Worm (Caenorhabditis elegans): ENCODE data around the gene W08E12.6.
A peak's percentile ranks its signal among the peaks of the same experiment; 100 is the strongest.
"Not testable (repeated sequence)": the region's sequence is repeated elsewhere in the genome, so short reads cannot be mapped to it uniquely, and the experiment has no call there.

The W08E12.6 gene

DNA sequence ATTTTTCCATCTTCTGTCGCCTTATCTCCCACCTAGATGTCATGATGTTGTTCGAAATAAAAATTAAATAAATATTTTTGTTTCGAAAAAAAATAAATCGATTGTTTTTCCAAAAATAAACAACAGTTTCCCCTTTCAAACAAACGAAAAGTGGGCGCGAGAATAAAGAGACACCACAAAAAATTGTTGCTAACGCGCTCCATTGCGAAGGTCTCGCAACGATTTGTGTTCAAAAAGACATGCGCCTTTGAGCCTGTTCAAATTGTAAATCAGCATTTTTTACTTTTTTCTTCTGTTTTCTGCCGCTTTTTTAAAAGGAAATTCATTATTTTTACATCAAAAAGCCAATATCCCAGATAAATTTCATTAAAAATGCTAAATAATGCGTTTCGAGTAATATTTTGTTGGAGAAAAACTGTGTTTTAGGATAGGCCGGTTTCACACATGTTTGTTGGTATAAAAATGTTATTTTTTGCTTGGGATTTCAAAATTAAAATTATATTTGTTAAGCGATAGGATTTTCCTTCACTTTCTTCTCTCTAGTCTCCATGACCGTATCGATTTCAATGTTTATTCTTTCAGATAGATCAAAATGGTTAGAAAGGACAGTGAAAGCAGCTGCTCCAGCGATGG is 3.7 kb upstream of the W08E12.6 start, which contains the start of gene W08E12.7 (continued):
- peak; percentile 93 for TF ChIP-seq snpc-4 (tag; optimal IDR thresholded peaks at IDR 0.05)
- peak; percentile 81 for TF ChIP-seq skn-1 (tag; optimal IDR thresholded peaks at IDR 0.05)
- TF ChIP-seq lin-39 (tag; optimal IDR thresholded peaks at IDR 0.05), result peak; percentile 80
- TF ChIP-seq ama-1 (optimal IDR thresholded peaks at IDR 0.05), result peak; percentile 88
- TF ChIP-seq nhr-43 (tag; optimal IDR thresholded peaks at IDR 0.05; ENCODE audit: poor library complexity, severe bottlenecking), result peak; percentile 83
- peak; percentile 82 for TF ChIP-seq nhr-11 (tag; optimal IDR thresholded peaks at IDR 0.05)
- TF ChIP-seq mdl-1 (tag; optimal IDR thresholded peaks at IDR 0.05), result peak; percentile 24
- no peak for TF ChIP-seq sea-2 (GFP tag; optimal IDR thresholded peaks at IDR 0.05)
- TF ChIP-seq jun-1 (tag; optimal IDR thresholded peaks at IDR 0.05), result peak; percentile 89
- peak; percentile 5 for TF ChIP-seq egl-27 (tag; optimal IDR thresholded peaks at IDR 0.05)
- no peak for TF ChIP-seq ztf-11 (tag; optimal IDR thresholded peaks at IDR 0.05)

DNA sequence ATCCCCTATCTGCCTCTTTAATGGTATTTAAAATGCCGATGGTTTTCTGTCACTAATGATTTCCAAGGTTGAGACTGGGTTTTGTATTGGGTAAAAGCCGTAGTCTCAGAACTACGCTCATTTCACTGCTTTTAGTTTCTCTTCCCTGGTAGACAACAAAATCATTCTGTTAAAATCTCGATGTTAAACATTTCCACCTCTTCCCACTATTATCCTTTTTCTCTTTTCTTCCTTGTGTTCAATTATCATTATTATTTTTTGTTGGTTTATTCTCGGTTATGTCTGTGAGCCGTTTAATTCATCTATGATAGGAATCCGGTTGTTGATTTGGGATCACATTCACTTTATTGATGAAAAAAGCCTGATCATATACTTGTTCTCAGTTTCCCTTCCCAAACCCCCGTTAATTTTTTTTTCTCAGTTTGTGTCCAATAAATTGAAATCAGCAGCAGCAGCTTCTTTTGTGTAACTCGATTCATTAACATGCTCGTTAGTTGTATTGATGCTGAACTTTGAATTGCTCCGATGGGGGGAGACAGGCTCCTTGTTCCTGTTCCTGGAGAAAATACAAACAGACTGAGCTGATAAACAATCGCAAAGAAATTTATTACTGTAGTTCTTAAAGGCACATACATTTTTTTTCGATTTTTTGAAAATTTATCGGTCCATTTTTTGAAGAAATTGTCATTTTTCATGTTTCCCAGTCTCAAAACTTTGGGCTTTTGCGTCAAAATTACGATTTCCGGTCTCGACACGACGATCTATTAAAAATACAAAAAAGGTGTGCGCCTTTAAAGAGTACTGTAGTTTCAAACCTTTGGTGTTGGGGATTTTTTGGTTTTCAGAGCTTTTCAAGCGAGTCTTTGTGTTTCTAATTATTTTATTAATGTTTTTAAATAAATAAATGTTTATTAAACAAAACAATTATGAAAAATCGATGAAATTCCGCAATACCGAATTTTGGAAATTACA is 1.5 kb upstream of the W08E12.6 start:
- no peak for TF ChIP-seq ztf-4 (tag; optimal IDR thresholded peaks at IDR 0.05)
- TF ChIP-seq ZK546.5 (tag; optimal IDR thresholded peaks at IDR 0.05), result no peak
- no peak for TF ChIP-seq hmg-11 (tag; optimal IDR thresholded peaks at IDR 0.05)
- no peak for TF ChIP-seq tbx-2 (tag; optimal IDR thresholded peaks at IDR 0.05)
- TF ChIP-seq nhr-67 (tag; optimal IDR thresholded peaks at IDR 0.05), result no peak
- TF ChIP-seq egl-5 (tag; optimal IDR thresholded peaks at IDR 0.05), result no peak
- TF ChIP-seq elt-2 (tag; optimal IDR thresholded peaks at IDR 0.05), result no peak
- no peak for TF ChIP-seq ama-1 (optimal IDR thresholded peaks at IDR 0.05)
- no peak for TF ChIP-seq ceh-16 (tag; optimal IDR thresholded peaks at IDR 0.05)
- TF ChIP-seq pqm-1 (tag; optimal IDR thresholded peaks at IDR 0.05), result no peak
- no peak for TF ChIP-seq jun-1 (tag; optimal IDR thresholded peaks at IDR 0.05)

DNA sequence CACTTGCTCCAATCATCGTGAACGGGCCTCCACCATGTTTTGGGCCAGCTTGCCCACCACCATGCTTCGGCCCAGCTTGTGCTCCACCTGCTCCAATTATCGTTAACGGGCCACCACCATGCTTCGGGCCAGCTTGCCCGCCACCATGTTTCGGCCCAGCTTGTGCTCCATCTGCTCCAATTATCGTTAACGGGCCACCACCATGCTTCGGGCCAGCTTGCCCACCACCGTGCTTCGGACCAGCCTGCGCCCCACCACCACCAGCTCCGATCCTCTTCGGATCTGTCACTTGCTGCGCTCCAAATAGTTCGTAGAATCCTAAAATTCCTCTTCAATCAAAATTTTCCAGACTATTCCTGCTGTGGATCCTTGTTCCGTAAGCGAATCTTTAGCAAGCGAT is 829 bp downstream of the W08E12.6 start:
- TF ChIP-seq pqm-1 (tag; optimal IDR thresholded peaks at IDR 0.05), result no peak

DNA sequence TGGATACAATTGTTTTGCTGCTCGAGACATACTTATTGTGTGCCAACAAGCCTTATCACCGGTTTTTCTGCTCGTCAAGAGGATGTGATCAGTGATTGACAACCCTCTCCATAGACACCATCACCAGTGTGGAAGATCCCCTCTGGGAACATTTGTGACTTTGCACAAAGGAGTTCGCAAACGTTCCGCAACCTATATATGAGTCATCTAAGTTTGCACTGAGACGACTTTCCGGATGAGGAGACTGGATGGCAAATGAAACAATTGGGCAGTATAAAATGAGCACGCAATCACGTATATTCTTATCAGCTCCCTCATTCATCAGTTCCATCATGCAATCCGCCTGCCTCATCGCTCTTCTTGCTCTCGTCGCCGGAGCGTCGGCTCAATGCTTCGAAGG is 2.1 kb downstream of the W08E12.6 start, which contains the start of gene W08E12.5:
W08E12.5 (plus strand) TSS at position 301 of the 400 bp plus-strand sequence.
- TF ChIP-seq skn-1 (tag; optimal IDR thresholded peaks at IDR 0.05), result no peak
- no peak for TF ChIP-seq unc-62 (GFP tag; optimal IDR thresholded peaks at IDR 0.05)
- TF ChIP-seq nhr-25 (tag; optimal IDR thresholded peaks at IDR 0.05), result no peak
- TF ChIP-seq daf-12 (tag; optimal IDR thresholded peaks at IDR 0.05), result no peak
- TF ChIP-seq nhr-67 (tag; optimal IDR thresholded peaks at IDR 0.05), result no peak
- TF ChIP-seq nhr-23 (tag; optimal IDR thresholded peaks at IDR 0.05), result no peak
- no peak for TF ChIP-seq egl-27 (tag; optimal IDR thresholded peaks at IDR 0.05)
- TF ChIP-seq elt-2 (tag; optimal IDR thresholded peaks at IDR 0.05), result no peak
- no peak for TF ChIP-seq fos-1 (tag; optimal IDR thresholded peaks at IDR 0.05)
- no peak for TF ChIP-seq nfya-1 (tag; optimal IDR thresholded peaks at IDR 0.05; ENCODE audit: insufficient read depth)
- no peak for TF ChIP-seq nhr-43 (tag; optimal IDR thresholded peaks at IDR 0.05; ENCODE audit: poor library complexity, severe bottlenecking)
- TF ChIP-seq nhr-28 (tag; optimal IDR thresholded peaks at IDR 0.05), result no peak

DNA sequence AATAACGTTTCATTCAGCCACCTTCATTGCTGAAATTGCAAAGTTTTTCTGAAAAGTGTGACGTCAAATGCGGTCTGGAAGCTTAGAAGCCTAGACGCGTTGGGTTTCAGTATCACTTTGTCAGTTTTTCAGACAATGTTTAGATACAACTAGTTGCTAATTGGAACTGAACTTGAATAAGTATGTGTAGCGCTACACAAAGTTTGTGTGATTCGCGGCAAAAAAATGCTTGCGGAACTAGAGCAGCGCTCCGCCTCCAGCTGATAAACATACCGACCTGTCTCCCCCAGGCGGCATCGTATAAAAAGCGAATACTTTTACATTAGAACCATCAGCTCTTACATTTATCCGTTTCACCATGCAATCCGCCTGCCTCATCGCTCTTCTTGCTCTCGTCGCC is 3.7 kb downstream of the W08E12.6 start, which contains the start of gene W08E12.4:
W08E12.4 (plus strand) TSS at position 301 of the 400 bp plus-strand sequence.
- not testable (repeated sequence) for TF ChIP-seq fkh-2, lin-39, egl-27 (tag; optimal IDR thresholded peaks at IDR 0.05)

DNA sequence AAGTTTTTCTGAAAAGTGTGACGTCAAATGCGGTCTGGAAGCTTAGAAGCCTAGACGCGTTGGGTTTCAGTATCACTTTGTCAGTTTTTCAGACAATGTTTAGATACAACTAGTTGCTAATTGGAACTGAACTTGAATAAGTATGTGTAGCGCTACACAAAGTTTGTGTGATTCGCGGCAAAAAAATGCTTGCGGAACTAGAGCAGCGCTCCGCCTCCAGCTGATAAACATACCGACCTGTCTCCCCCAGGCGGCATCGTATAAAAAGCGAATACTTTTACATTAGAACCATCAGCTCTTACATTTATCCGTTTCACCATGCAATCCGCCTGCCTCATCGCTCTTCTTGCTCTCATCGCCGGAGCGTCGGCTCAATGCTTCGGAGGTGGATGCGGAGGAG is 5.3 kb downstream of the W08E12.6 start, which contains the start of gene idpp-12:
idpp-12 (plus strand) TSS at position 301 of the 400 bp plus-strand sequence.
- not testable (repeated sequence) for TF ChIP-seq nhr-76, ztf-11, nhr-12 (tag; optimal IDR thresholded peaks at IDR 0.05)

Measured in whole organism, L3 larva.